Fruit fly (Drosophila melanogaster) whole organism, adult: ENCODE measurements around the gene pll.

Experiments used
- CG11617 ChIP-seq: fragments of 200-800 bp; sonication (Bioruptor generic); optimal IDR thresholded peaks from 2 replicates; lab custom pipeline; 2017; ENCODE audit warnings: mild to moderate bottlenecking, missing biosample characterization, missing genetic modification reagents, missing genetic modification characterization
- CG5204 ChIP-seq: fragments of 200-800 bp; sonication (Bioruptor generic); optimal IDR thresholded peaks from 2 replicates; lab custom pipeline; 2016; ENCODE audit warnings: missing biosample characterization, missing genetic modification characterization
- CG7045 ChIP-seq: fragments of 200-800 bp; sonication (Bioruptor generic); optimal IDR thresholded peaks from 2 replicates; lab custom pipeline; 2017; ENCODE audit warnings: missing biosample characterization, mild to moderate bottlenecking, missing genetic modification characterization
- Hr96 ChIP-seq: fragments of 200-800 bp; sonication (Bioruptor generic); optimal IDR thresholded peaks from 2 replicates; lab custom pipeline; 2016; ENCODE audit warnings: missing biosample characterization, missing genetic modification characterization
- bab1 ChIP-seq: fragments of 200-800 bp; sonication (Bioruptor generic); optimal IDR thresholded peaks from 3 replicates; lab custom pipeline; 2019; ENCODE audit warnings: missing biosample characterization, mild to moderate bottlenecking, missing genetic modification characterization, moderate library complexity
- cnc ChIP-seq, 2 experiments: fragments of >200 bp; optimal IDR thresholded peaks; 2 replicates each; lab custom pipeline; 2017
- kay ChIP-seq: fragments of 200-800 bp; sonication (Bioruptor generic); peaks from one replicate; lab custom pipeline; 2016; ENCODE audit warnings: missing biosample characterization, missing genetic modification characterization, borderline replicate concordance
- tj ChIP-seq: fragments of 200-800 bp; sonication (Bioruptor generic); optimal IDR thresholded peaks from 3 replicates; lab custom pipeline; 2017; ENCODE audit warnings: missing biosample characterization, mild to moderate bottlenecking, missing genetic modification characterization, moderate library complexity

dm6 chr3R:27209561-27210275, 43.3 kb downstream of the pll start:
- no peak for TF ChIP-seq tj
- no peak for TF ChIP-seq CG11617
- no peak for TF ChIP-seq cnc (optimal IDR thresholded peaks at IDR 0.05; lab: Kevin White, UChicago)
- no peak for TF ChIP-seq CG5204 (GFP tag; lab: Kevin White, UChicago)
- no peak for TF ChIP-seq Hr96 (GFP tag; lab: Kevin White, UChicago)
- no peak for TF ChIP-seq CG7045 (GFP tag; lab: Kevin White, UChicago)
- TF ChIP-seq bab1 (GFP tag; lab: Kevin White, UChicago): no peak
- TF ChIP-seq kay (GFP tag; lab: Kevin White, UChicago): no peak
